Fruit fly (Drosophila melanogaster) whole organism, embryonic: ENCODE measurements around the gene ksr.
A peak's percentile ranks its signal among the peaks of the same experiment; 100 is the strongest.

Experiments used
- Blimp-1 ChIP-seq: fragments of 200-800 bp; sonication (Bioruptor generic); optimal IDR thresholded peaks from 3 replicates; lab custom pipeline; 2018; ENCODE audit warnings: missing biosample characterization, missing genetic modification characterization, mild to moderate bottlenecking, moderate library complexity, missing genetic modification reagents
- CG10267 ChIP-seq: fragments of 200-800 bp; sonication (Bioruptor generic); optimal IDR thresholded peaks from 2 replicates; lab custom pipeline; 2018; ENCODE audit warnings: missing biosample characterization, mild to moderate bottlenecking, missing genetic modification characterization, moderate library complexity
- CG10462 ChIP-seq: fragments of 200-800 bp; sonication (Bioruptor generic); optimal IDR thresholded peaks from 2 replicates; lab custom pipeline; 2016; ENCODE audit warnings: missing biosample characterization, missing genetic modification characterization
- CG11398 ChIP-seq: fragments of 200-800 bp; sonication (Bioruptor generic); optimal IDR thresholded peaks from 2 replicates; lab custom pipeline; 2016; ENCODE audit warnings: missing biosample characterization, missing genetic modification characterization
- CG11560 ChIP-seq: fragments of 200-800 bp; sonication (Bioruptor generic); IDR thresholded peaks from 3 replicates; pipeline ENCODE4 v1.3.6; 2022; ENCODE audit warnings: missing biosample characterization, missing genetic modification characterization
- CG12299 ChIP-seq: fragments of 200-800 bp; sonication (Bioruptor generic); optimal IDR thresholded peaks from 2 replicates; lab custom pipeline; 2018; ENCODE audit warnings: missing biosample characterization, mild to moderate bottlenecking, missing genetic modification characterization
- CG12769 ChIP-seq: fragments of 200-800 bp; sonication (Bioruptor generic); optimal IDR thresholded peaks from 2 replicates; lab custom pipeline; 2019; ENCODE audit warnings: missing biosample characterization, mild to moderate bottlenecking, missing genetic modification characterization, moderate library complexity
- CG15479 ChIP-seq: fragments of 200-800 bp; sonication (Bioruptor generic); optimal IDR thresholded peaks from 3 replicates; lab custom pipeline; 2019; ENCODE audit warnings: missing biosample characterization, mild to moderate bottlenecking, missing genetic modification characterization, moderate library complexity
- CG17361 ChIP-seq: fragments of 200-800 bp; sonication (Bioruptor generic); IDR thresholded peaks from 3 replicates; pipeline ENCODE4 v1.3.6; 2022; ENCODE audit warnings: missing biosample characterization, missing genetic modification characterization
- CG17568 ChIP-seq: fragments of 200-800 bp; sonication (Bioruptor generic); optimal IDR thresholded peaks from 2 replicates; lab custom pipeline; 2018; ENCODE audit warnings: missing biosample characterization, mild to moderate bottlenecking, missing genetic modification characterization, moderate library complexity
- CG32772 ChIP-seq: fragments of 200-800 bp; sonication (Bioruptor generic); IDR thresholded peaks from 2 replicates; pipeline ENCODE4 v1.3.6; 2022; ENCODE audit warnings: missing biosample characterization, missing genetic modification characterization
- CG3407 ChIP-seq: fragments of 200-800 bp; sonication (Bioruptor generic); optimal IDR thresholded peaks from 2 replicates; lab custom pipeline; 2018; ENCODE audit warnings: missing biosample characterization, mild to moderate bottlenecking, missing genetic modification characterization
- CG5245 ChIP-seq: fragments of 200-800 bp; sonication (Bioruptor generic); optimal IDR thresholded peaks from 3 replicates; lab custom pipeline; 2016; ENCODE audit warnings: missing biosample characterization, missing genetic modification characterization
- CG6654 ChIP-seq: fragments of 200-800 bp; sonication (Bioruptor generic); optimal IDR thresholded peaks from 2 replicates; lab custom pipeline; 2017; ENCODE audit warnings: missing biosample characterization, mild to moderate bottlenecking, missing genetic modification characterization
- CG7745 ChIP-seq: fragments of 200-800 bp; sonication (Bioruptor generic); optimal IDR thresholded peaks from 2 replicates; lab custom pipeline; 2018; ENCODE audit warnings: missing biosample characterization, mild to moderate bottlenecking, missing genetic modification characterization, moderate library complexity
- CG8765 ChIP-seq: fragments of 200-800 bp; sonication (Bioruptor generic); IDR thresholded peaks from 2 replicates; pipeline ENCODE4 v1.3.6; 2022; ENCODE audit warnings: missing biosample characterization, missing genetic modification characterization
- CHES-1-like ChIP-seq: fragments of 200-800 bp; sonication (Bioruptor generic); optimal IDR thresholded peaks from 2 replicates; lab custom pipeline; 2016; ENCODE audit warnings: missing biosample characterization, missing genetic modification characterization
- Dek ChIP-seq: fragments of 200-800 bp; sonication (Bioruptor generic); optimal IDR thresholded peaks from 3 replicates; lab custom pipeline; 2019; ENCODE audit warnings: missing biosample characterization, mild to moderate bottlenecking, missing genetic modification characterization, moderate library complexity
- Dref ChIP-seq: fragments of 200-800 bp; sonication (Bioruptor generic); IDR thresholded peaks from 2 replicates; pipeline ENCODE4 v1.3.6; 2022; ENCODE audit warnings: missing biosample characterization, missing genetic modification characterization
- Hand ChIP-seq: fragments of 200-800 bp; sonication (Bioruptor generic); optimal IDR thresholded peaks from 2 replicates; lab custom pipeline; 2017; ENCODE audit warnings: mild to moderate bottlenecking, missing biosample characterization, missing genetic modification reagents, missing genetic modification characterization
- Lim3 ChIP-seq: fragments of 200-800 bp; sonication (Bioruptor generic); IDR thresholded peaks from 2 replicates; pipeline ENCODE4 v1.3.6; 2022; ENCODE audit warnings: missing biosample characterization, missing genetic modification characterization
- Mad ChIP-seq: fragments of 200-800 bp; sonication (Bioruptor generic); optimal IDR thresholded peaks from 2 replicates; lab custom pipeline; 2016; ENCODE audit warnings: missing biosample characterization, missing genetic modification characterization
- NK7.1 ChIP-seq: fragments of 200-800 bp; sonication (Bioruptor generic); optimal IDR thresholded peaks from 3 replicates; lab custom pipeline; 2016; ENCODE audit warnings: missing biosample characterization, missing genetic modification characterization
- Oaz ChIP-seq: fragments of 200-800 bp; sonication (Bioruptor generic); IDR thresholded peaks from 2 replicates; pipeline ENCODE4 v1.3.6; 2022; ENCODE audit warnings: missing biosample characterization, missing genetic modification characterization
- Ravus ChIP-seq: fragments of 200-800 bp; sonication (Bioruptor generic); IDR thresholded peaks from 2 replicates; pipeline ENCODE4 v1.3.6; 2022; ENCODE audit warnings: missing biosample characterization, missing genetic modification characterization
- Scr ChIP-seq: fragments of 200-800 bp; sonication (Bioruptor generic); IDR thresholded peaks from 2 replicates; pipeline ENCODE4 v1.3.6; 2022; ENCODE audit warnings: missing biosample characterization, missing genetic modification characterization; ENCODE audit not compliant: partially characterized antibody
- Xrp1 ChIP-seq: fragments of 200-800 bp; sonication (Bioruptor generic); IDR thresholded peaks from 2 replicates; pipeline ENCODE4 v1.3.6; 2022; ENCODE audit warnings: missing biosample characterization, missing genetic modification characterization
- al ChIP-seq: fragments of 200-800 bp; sonication (Bioruptor generic); IDR thresholded peaks from 2 replicates; pipeline ENCODE4 v1.3.6; 2022; ENCODE audit warnings: missing biosample characterization, missing genetic modification characterization
- ash1 ChIP-seq: fragments of 200-800 bp; sonication (Bioruptor generic); optimal IDR thresholded peaks from 2 replicates; lab custom pipeline; 2018; ENCODE audit warnings: missing biosample characterization, mild to moderate bottlenecking, missing genetic modification characterization
- bowl ChIP-seq: fragments of 200-800 bp; sonication (Bioruptor generic); IDR thresholded peaks from 2 replicates; pipeline ENCODE4 v1.3.6; 2022; ENCODE audit warnings: missing biosample characterization, missing genetic modification characterization
- br ChIP-seq: fragments of >200 bp; optimal IDR thresholded peaks from 2 replicates; lab custom pipeline; 2017
- btn ChIP-seq: fragments of 200-800 bp; sonication (Bioruptor generic); optimal IDR thresholded peaks from 2 replicates; lab custom pipeline; 2016; ENCODE audit warnings: missing biosample characterization, missing genetic modification characterization
- chn ChIP-seq: fragments of 200-800 bp; sonication (Bioruptor generic); optimal IDR thresholded peaks from 2 replicates; lab custom pipeline; 2016; ENCODE audit warnings: missing biosample characterization, missing genetic modification characterization
- crol ChIP-seq: fragments of 200-800 bp; sonication (Bioruptor generic); IDR thresholded peaks from 2 replicates; pipeline ENCODE4 v1.3.6; 2022; ENCODE audit warnings: missing biosample characterization, missing genetic modification characterization
- cwo ChIP-seq: fragments of 200-800 bp; sonication (Bioruptor generic); optimal IDR thresholded peaks from 3 replicates; lab custom pipeline; 2017; ENCODE audit warnings: missing biosample characterization, missing genetic modification characterization, mild to moderate bottlenecking, moderate library complexity, missing genetic modification reagents
- da ChIP-seq: fragments of 200-800 bp; sonication (Bioruptor generic); optimal IDR thresholded peaks from 2 replicates; lab custom pipeline; 2016; ENCODE audit warnings: missing biosample characterization, missing genetic modification characterization
- exex ChIP-seq: fragments of 200-800 bp; sonication (Bioruptor generic); optimal IDR thresholded peaks from 4 replicates; lab custom pipeline; 2018; ENCODE audit warnings: missing biosample characterization, mild to moderate bottlenecking, missing genetic modification characterization, moderate library complexity
- gro ChIP-seq: fragments of 200-800 bp; sonication (Bioruptor generic); optimal IDR thresholded peaks from 2 replicates; lab custom pipeline; 2016; ENCODE audit warnings: missing biosample characterization, missing genetic modification characterization
- gsb ChIP-seq: fragments of 200-800 bp; sonication (Bioruptor generic); IDR thresholded peaks from 2 replicates; pipeline ENCODE4 v1.3.6; 2022; ENCODE audit warnings: missing biosample characterization, missing genetic modification characterization
- hkb ChIP-seq, 2 experiments: fragments of 200-800 bp in 1 of 2; fragments of >200 bp in 1 of 2; sonication (Bioruptor generic) in 1 of 2; IDR thresholded peaks in 1 of 2; optimal IDR thresholded peaks in 1 of 2; 2 replicates each; pipeline versions ENCODE4 v1.3.6 to Lab custom; 2017 to 2022; ENCODE audit warnings: missing biosample characterization in 1 of 2, missing genetic modification characterization in 1 of 2
- hth ChIP-seq: fragments of >200 bp; optimal IDR thresholded peaks from 2 replicates; lab custom pipeline; 2017; ENCODE audit warnings: inconsistent platforms
- knrl ChIP-seq: fragments of 200-800 bp; sonication (Bioruptor generic); IDR thresholded peaks from 3 replicates; pipeline ENCODE4 v1.3.6; 2022; ENCODE audit warnings: missing biosample characterization, missing genetic modification characterization; ENCODE audit not compliant: partially characterized antibody
- lilli ChIP-seq: fragments of 200-800 bp; sonication (Bioruptor generic); optimal IDR thresholded peaks from 3 replicates; lab custom pipeline; 2016; ENCODE audit warnings: missing biosample characterization, missing genetic modification characterization
- peb ChIP-seq: fragments of 200-800 bp; sonication (Bioruptor generic); IDR thresholded peaks from 2 replicates; pipeline ENCODE4 v1.3.6; 2022; ENCODE audit warnings: missing biosample characterization, missing genetic modification characterization
- pho ChIP-seq: fragments of 200-800 bp; sonication (Bioruptor generic); optimal IDR thresholded peaks from 2 replicates; lab custom pipeline; 2016; ENCODE audit warnings: missing biosample characterization, missing genetic modification characterization
- pnt ChIP-seq: fragments of 200-800 bp; sonication (Bioruptor generic); optimal IDR thresholded peaks from 3 replicates; lab custom pipeline; 2016; ENCODE audit warnings: missing biosample characterization, missing genetic modification characterization
- sim ChIP-seq: fragments of 200-800 bp; sonication (Bioruptor generic); IDR thresholded peaks from 2 replicates; pipeline ENCODE4 v1.3.6; 2022; ENCODE audit warnings: missing biosample characterization, missing genetic modification characterization
- trem ChIP-seq: fragments of 200-800 bp; optimal IDR thresholded peaks from 3 replicates; lab custom pipeline; 2019; ENCODE audit warnings: missing biosample characterization, mild to moderate bottlenecking, missing genetic modification characterization, moderate library complexity
- vfl ChIP-seq: fragments of 200-800 bp; sonication (Bioruptor generic); optimal IDR thresholded peaks from 2 replicates; lab custom pipeline; 2016; ENCODE audit warnings: missing biosample characterization, missing genetic modification characterization
- vnd ChIP-seq: fragments of 200-800 bp; sonication (Bioruptor generic); IDR thresholded peaks from 3 replicates; pipeline ENCODE4 v1.3.6; 2022; ENCODE audit warnings: missing biosample characterization, missing genetic modification characterization; ENCODE audit not compliant: partially characterized antibody
- wek ChIP-seq: fragments of 200-800 bp; sonication (Bioruptor generic); optimal IDR thresholded peaks from 3 replicates; lab custom pipeline; 2018; ENCODE audit warnings: missing biosample characterization, mild to moderate bottlenecking, missing genetic modification characterization, moderate library complexity

ksr gene

DNA sequence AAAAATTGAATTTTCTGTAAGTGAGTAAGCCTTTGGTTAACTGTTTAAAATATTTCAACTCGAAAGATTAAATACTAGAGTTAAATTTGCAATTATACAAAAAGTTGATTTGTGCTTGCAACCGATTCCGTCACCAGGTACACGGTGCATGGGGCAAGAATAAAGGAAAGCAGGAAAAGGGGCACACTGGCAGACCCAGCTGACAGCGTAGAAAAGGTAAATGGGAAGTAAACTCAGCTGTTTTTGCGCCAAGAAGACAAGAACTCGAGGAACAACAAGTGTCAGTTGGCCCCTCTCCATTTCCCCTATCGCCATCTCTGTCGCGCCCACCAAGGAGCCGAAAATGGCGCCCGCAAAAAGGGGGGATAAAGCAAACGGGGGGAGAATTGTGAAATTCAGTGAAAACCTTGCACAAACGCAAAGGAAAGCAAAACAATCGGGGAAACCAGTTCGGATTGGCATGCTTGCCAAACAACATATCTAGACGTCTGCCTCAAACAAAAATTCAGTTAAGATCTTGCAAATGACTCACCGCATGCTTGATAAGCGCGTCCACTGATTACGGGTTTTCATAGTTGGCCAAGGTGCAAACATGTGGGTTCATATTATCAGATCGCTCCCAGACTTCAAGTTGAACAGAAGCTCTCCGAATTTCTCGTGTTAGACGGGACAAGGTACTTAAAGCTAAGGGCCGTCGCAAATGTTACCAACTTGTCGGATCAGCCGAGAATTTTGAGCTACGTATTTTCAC is 20.3 kb downstream of the ksr start (continued):
- TF ChIP-seq sim (no peak), CG8765 (no peak), CG11398 (GFP tag; lab: Kevin White, UChicago) (no peak), CHES-1-like (GFP tag; lab: Kevin White, UChicago) (peak; percentile 3), vnd (no peak), hkb (optimal IDR thresholded peaks at IDR 0.05; lab: Kevin White, UChicago) (no peak), hkb (GFP tag; IDR thresholded peaks at IDR 0.05; lab: Robert Waterston, UW) (no peak), Oaz (no peak), CG5245 (no peak), CG11560 (tag; lab: Robert Waterston, UW) (no peak), CG7745 (no peak), al (GFP tag; lab: Robert Waterston, UW) (no peak), Xrp1 (GFP tag; lab: Robert Waterston, UW) (no peak), Mad (GFP tag; lab: Kevin White, UChicago) (no peak), CG32772 (GFP tag; lab: Robert Waterston, UW) (no peak), NK7.1 (no peak), bowl (GFP tag; lab: Robert Waterston, UW) (0 out of 2 replicates have a peak, but pooled peaks have one; percentile 20), pnt (GFP tag; lab: Kevin White, UChicago) (no peak), Lim3 (no peak), da (GFP tag; lab: Kevin White, UChicago) (no peak), Blimp-1 (no peak), chn (GFP tag; lab: Kevin White, UChicago) (no peak), CG12769 (tag; lab: Kevin White, UChicago) (peak; percentile 47), wek (GFP tag; lab: Kevin White, UChicago) (no peak), Scr (GFP tag; lab: Robert Waterston, UW) (0 out of 2 replicates have a peak, but pooled peaks have one; percentile 26), knrl (GFP tag; lab: Robert Waterston, UW) (no peak), CG3407 (GFP tag; lab: Kevin White, UChicago) (no peak), br (lab: Kevin White, UChicago) (no peak), Dek (tag; lab: Kevin White, UChicago) (no peak), Dref (GFP tag; lab: Robert Waterston, UW) (no peak), btn (no peak), exex (tag; lab: Kevin White, UChicago) (no peak), Ravus (GFP tag; lab: Robert Waterston, UW) (no peak), trem (tag; lab: Kevin White, UChicago) (peak; percentile 60), crol (peak; percentile 86), gro (GFP tag; lab: Kevin White, UChicago) (no peak), lilli (no peak), cwo (no peak), peb (GFP tag; lab: Robert Waterston, UW) (no peak), gsb (GFP tag; lab: Robert Waterston, UW) (no peak), CG12299 (tag; lab: Kevin White, UChicago) (no peak), Hand (GFP tag; lab: Kevin White, UChicago) (no peak), pho (GFP tag; lab: Kevin White, UChicago) (no peak), CG10267 (tag; lab: Kevin White, UChicago) (peak; percentile 30), CG17361 (no peak; the same call in 2 of the 3 replicates), CG10462 (GFP tag; lab: Kevin White, UChicago) (no peak), ash1 (no peak), hth (no peak), CG15479 (no peak), vfl (GFP tag; lab: Kevin White, UChicago) (no peak), CG17568 (GFP tag; lab: Kevin White, UChicago) (no peak), CG6654 (no peak)
